Fruit fly (Drosophila melanogaster) whole organism, embryonic: Measurements from ENCODE around the gene unc-119.

Experiments
- Awh ChIP-seq: fragments of 200-800 bp; sonication (Bioruptor generic); IDR thresholded peaks from 2 replicates; pipeline ENCODE4, ENCODE4 v1.3.6; 2022; ENCODE audit warnings: missing biosample characterization, missing genetic modification characterization
- BEAF-32 ChIP-seq: fragments of 200-800 bp; sonication (Bioruptor generic); optimal IDR thresholded peaks from 3 replicates; lab custom pipeline; 2017; ENCODE audit warnings: missing biosample characterization, missing genetic modification characterization, mild to moderate bottlenecking, moderate library complexity, missing genetic modification reagents
- CG10209 ChIP-seq: fragments of 200-800 bp; sonication (Bioruptor generic); optimal IDR thresholded peaks from 3 replicates; lab custom pipeline; 2017; ENCODE audit warnings: missing biosample characterization, mild to moderate bottlenecking, missing genetic modification characterization, missing genetic modification reagents
- CG11085 ChIP-seq: fragments of 200-800 bp; sonication (Bioruptor generic); IDR thresholded peaks from 2 replicates; pipeline ENCODE4 v1.3.6; 2022; ENCODE audit warnings: missing biosample characterization, missing genetic modification characterization
- CG12299 ChIP-seq: fragments of 200-800 bp; sonication (Bioruptor generic); optimal IDR thresholded peaks from 2 replicates; lab custom pipeline; 2018; ENCODE audit warnings: missing biosample characterization, mild to moderate bottlenecking, missing genetic modification characterization
- CG1602 ChIP-seq: fragments of 200-800 bp; sonication (Bioruptor generic); optimal IDR thresholded peaks from 3 replicates; lab custom pipeline; 2016; ENCODE audit warnings: missing biosample characterization, missing genetic modification characterization
- CG16779 ChIP-seq: fragments of 200-800 bp; sonication (Bioruptor generic); IDR thresholded peaks from 2 replicates; pipeline ENCODE4 v1.3.6; 2022; ENCODE audit warnings: missing biosample characterization, missing genetic modification characterization
- CG17328 ChIP-seq: fragments of 200-800 bp; sonication (Bioruptor generic); IDR thresholded peaks from 2 replicates; pipeline ENCODE4 v1.3.6; 2022; ENCODE audit warnings: missing biosample characterization, missing genetic modification characterization
- CG17802 ChIP-seq: fragments of 200-800 bp; sonication (Bioruptor generic); optimal IDR thresholded peaks from 2 replicates; lab custom pipeline; 2018; ENCODE audit warnings: missing biosample characterization, mild to moderate bottlenecking, missing genetic modification characterization, moderate library complexity
- CG17829 ChIP-seq: fragments of 200-800 bp; optimal IDR thresholded peaks from 2 replicates; lab custom pipeline; 2019; ENCODE audit warnings: missing biosample characterization, mild to moderate bottlenecking, missing genetic modification characterization, moderate library complexity
- CG18262 ChIP-seq: fragments of 200-800 bp; optimal IDR thresholded peaks from 3 replicates; lab custom pipeline; 2019; ENCODE audit warnings: missing biosample characterization, mild to moderate bottlenecking, missing genetic modification characterization, moderate library complexity
- CG18619 ChIP-seq: fragments of 200-800 bp; sonication (Bioruptor generic); optimal IDR thresholded peaks from 3 replicates; lab custom pipeline; 2017; ENCODE audit warnings: missing biosample characterization, mild to moderate bottlenecking, missing genetic modification characterization
- CG32772 ChIP-seq: fragments of 200-800 bp; sonication (Bioruptor generic); IDR thresholded peaks from 2 replicates; pipeline ENCODE4 v1.3.6; 2022; ENCODE audit warnings: missing biosample characterization, missing genetic modification characterization
- CG34422 ChIP-seq: fragments of 200-800 bp; sonication (Bioruptor generic); IDR thresholded peaks from 3 replicates; pipeline ENCODE4 v1.3.6; 2022; ENCODE audit warnings: missing biosample characterization, missing genetic modification characterization
- CG6175 ChIP-seq: fragments of 200-800 bp; sonication (Bioruptor generic); IDR thresholded peaks from 3 replicates; pipeline ENCODE4 v1.3.6; 2022; ENCODE audit warnings: missing biosample characterization, missing genetic modification characterization
- CG6813 ChIP-seq: fragments of 200-800 bp; sonication (Bioruptor generic); optimal IDR thresholded peaks from 2 replicates; lab custom pipeline; 2017; ENCODE audit warnings: missing biosample characterization, missing genetic modification characterization, mild to moderate bottlenecking, moderate library complexity, missing genetic modification reagents
- CG7271 ChIP-seq: fragments of 200-800 bp; sonication (Bioruptor generic); optimal IDR thresholded peaks from 2 replicates; lab custom pipeline; 2018; ENCODE audit warnings: missing biosample characterization, mild to moderate bottlenecking, missing genetic modification characterization, moderate library complexity
- CG7372 ChIP-seq: fragments of 200-800 bp; sonication (Bioruptor generic); IDR thresholded peaks from 2 replicates; pipeline ENCODE4 v1.3.6; 2022; ENCODE audit warnings: missing biosample characterization, missing genetic modification characterization
- CG9932 ChIP-seq: fragments of 200-800 bp; sonication (Bioruptor generic); IDR thresholded peaks from 2 replicates; pipeline ENCODE4 v1.3.6; 2022; ENCODE audit warnings: missing biosample characterization, missing genetic modification characterization
- CkIIα-i1 ChIP-seq: fragments of 200-800 bp; sonication (Bioruptor generic); IDR thresholded peaks from 2 replicates; pipeline ENCODE4 v1.3.6; 2022; ENCODE audit warnings: missing biosample characterization, missing genetic modification characterization
- CrebB ChIP-seq: fragments of 200-800 bp; sonication (Bioruptor generic); optimal IDR thresholded peaks from 3 replicates; lab custom pipeline; 2018; ENCODE audit warnings: missing biosample characterization, mild to moderate bottlenecking, missing genetic modification characterization
- Dp ChIP-seq: fragments of 200-800 bp; sonication (Bioruptor generic); optimal IDR thresholded peaks from 2 replicates; lab custom pipeline; 2018; ENCODE audit warnings: missing biosample characterization, mild to moderate bottlenecking, missing genetic modification characterization, moderate library complexity
- Drgx ChIP-seq: fragments of 200-800 bp; sonication (Bioruptor generic); IDR thresholded peaks from 2 replicates; pipeline ENCODE4 v1.3.6; 2022; ENCODE audit warnings: missing biosample characterization, missing genetic modification characterization
- Elba2 ChIP-seq: fragments of 200-800 bp; sonication (Bioruptor generic); optimal IDR thresholded peaks from 3 replicates; lab custom pipeline; 2016; ENCODE audit warnings: missing biosample characterization, missing genetic modification characterization
- Hmr ChIP-seq: fragments of 200-800 bp; sonication (Bioruptor generic); optimal IDR thresholded peaks from 3 replicates; lab custom pipeline; 2017; ENCODE audit warnings: mild to moderate bottlenecking, missing biosample characterization, missing genetic modification reagents, missing genetic modification characterization
- Hmx ChIP-seq: fragments of 200-800 bp; sonication (Bioruptor generic); optimal IDR thresholded peaks from 2 replicates; lab custom pipeline; 2016; ENCODE audit warnings: missing biosample characterization, missing genetic modification characterization
- Hr51 ChIP-seq, 2 experiments: fragments of 200-800 bp; sonication (Bioruptor generic); optimal IDR thresholded peaks; 2 replicates in 1 of 2; 3 replicates in 1 of 2; lab custom pipeline; 2016 to 2018; ENCODE audit warnings: missing biosample characterization in 2 of 2, missing genetic modification characterization in 2 of 2, mild to moderate bottlenecking in 1 of 2, moderate library complexity in 1 of 2
- Hr78 ChIP-seq, 2 experiments: fragments of 200-800 bp in 1 of 2; fragments of >200 bp in 1 of 2; sonication (Bioruptor generic) in 1 of 2; optimal IDR thresholded peaks; 2 replicates each; lab custom pipeline; 2017 to 2019; ENCODE audit warnings: missing biosample characterization in 2 of 2, missing genetic modification characterization in 2 of 2, mild to moderate bottlenecking in 1 of 2, moderate library complexity in 1 of 2
- Optix ChIP-seq: fragments of 200-800 bp; sonication (Bioruptor generic); IDR thresholded peaks from 3 replicates; pipeline ENCODE4 v1.3.6; 2022; ENCODE audit warnings: missing biosample characterization, missing genetic modification characterization
- Ravus ChIP-seq: fragments of 200-800 bp; sonication (Bioruptor generic); IDR thresholded peaks from 2 replicates; pipeline ENCODE4 v1.3.6; 2022; ENCODE audit warnings: missing biosample characterization, missing genetic modification characterization
- Rfx ChIP-seq: fragments of 200-800 bp; sonication (Bioruptor generic); IDR thresholded peaks from 2 replicates; pipeline ENCODE4 v1.3.6; 2022; ENCODE audit warnings: missing biosample characterization, missing genetic modification characterization
- Sry-β ChIP-seq: fragments of 200-800 bp; sonication (Bioruptor generic); optimal IDR thresholded peaks from 2 replicates; lab custom pipeline; 2018; ENCODE audit warnings: missing biosample characterization, mild to moderate bottlenecking, missing genetic modification characterization, moderate library complexity
- bbx ChIP-seq: fragments of 200-800 bp; sonication (Bioruptor generic); IDR thresholded peaks from 2 replicates; pipeline ENCODE4 v1.3.6; 2022; ENCODE audit warnings: missing biosample characterization, missing genetic modification characterization; ENCODE audit not compliant: partially characterized antibody
- cato ChIP-seq: fragments of 200-800 bp; sonication (Bioruptor generic); optimal IDR thresholded peaks from 2 replicates; lab custom pipeline; 2016; ENCODE audit warnings: missing biosample characterization, missing genetic modification characterization, borderline replicate concordance
- croc ChIP-seq: fragments of 200-800 bp; sonication (Bioruptor generic); conservative IDR thresholded peaks from 3 replicates; pipeline ENCODE4 v1.3.6; 2022; ENCODE audit warnings: missing biosample characterization, missing genetic modification characterization
- crol ChIP-seq: fragments of 200-800 bp; sonication (Bioruptor generic); IDR thresholded peaks from 2 replicates; pipeline ENCODE4 v1.3.6; 2022; ENCODE audit warnings: missing biosample characterization, missing genetic modification characterization
- dmrt11E ChIP-seq: fragments of 200-800 bp; sonication (Bioruptor generic); optimal IDR thresholded peaks from 3 replicates; lab custom pipeline; 2018; ENCODE audit warnings: missing biosample characterization, mild to moderate bottlenecking, missing genetic modification characterization, moderate library complexity
- ems ChIP-seq: fragments of 200-800 bp; sonication (Bioruptor generic); optimal IDR thresholded peaks from 3 replicates; lab custom pipeline; 2016; ENCODE audit warnings: missing biosample characterization, missing genetic modification characterization
- eyg ChIP-seq: fragments of 200-800 bp; sonication (Bioruptor generic); optimal IDR thresholded peaks from 3 replicates; lab custom pipeline; 2016; ENCODE audit warnings: missing biosample characterization, missing genetic modification characterization
- jing ChIP-seq: fragments of 200-800 bp; sonication (Bioruptor generic); optimal IDR thresholded peaks from 2 replicates; lab custom pipeline; 2018; ENCODE audit warnings: missing biosample characterization, mild to moderate bottlenecking, missing genetic modification characterization
- klu ChIP-seq: fragments of 200-800 bp; sonication (Bioruptor generic); IDR thresholded peaks from 2 replicates; pipeline ENCODE4 v1.3.6; 2022; ENCODE audit warnings: missing biosample characterization, missing genetic modification characterization
- pb ChIP-seq: fragments of 200-800 bp; sonication (Bioruptor generic); optimal IDR thresholded peaks from 3 replicates; lab custom pipeline; 2016; ENCODE audit warnings: missing biosample characterization, missing genetic modification characterization
- repo ChIP-seq: fragments of 200-800 bp; sonication (Bioruptor generic); optimal IDR thresholded peaks from 2 replicates; lab custom pipeline; 2016; ENCODE audit warnings: missing biosample characterization, missing genetic modification characterization
- tin ChIP-seq: fragments of 200-800 bp; sonication (Bioruptor generic); optimal IDR thresholded peaks from 3 replicates; lab custom pipeline; 2016; ENCODE audit warnings: missing biosample characterization, missing genetic modification characterization
- trem ChIP-seq: fragments of 200-800 bp; optimal IDR thresholded peaks from 3 replicates; lab custom pipeline; 2019; ENCODE audit warnings: missing biosample characterization, mild to moderate bottlenecking, missing genetic modification characterization, moderate library complexity
- wor ChIP-seq: fragments of 200-800 bp; sonication (Bioruptor generic); IDR thresholded peaks from 2 replicates; pipeline ENCODE4 v1.3.6; 2022; ENCODE audit warnings: missing biosample characterization, missing genetic modification characterization
- z ChIP-seq: fragments of 200-800 bp; sonication (Bioruptor generic); IDR thresholded peaks from 3 replicates; pipeline ENCODE4 v1.3.6; 2022; ENCODE audit warnings: missing biosample characterization, missing genetic modification characterization

Gene unc-119

DNA sequence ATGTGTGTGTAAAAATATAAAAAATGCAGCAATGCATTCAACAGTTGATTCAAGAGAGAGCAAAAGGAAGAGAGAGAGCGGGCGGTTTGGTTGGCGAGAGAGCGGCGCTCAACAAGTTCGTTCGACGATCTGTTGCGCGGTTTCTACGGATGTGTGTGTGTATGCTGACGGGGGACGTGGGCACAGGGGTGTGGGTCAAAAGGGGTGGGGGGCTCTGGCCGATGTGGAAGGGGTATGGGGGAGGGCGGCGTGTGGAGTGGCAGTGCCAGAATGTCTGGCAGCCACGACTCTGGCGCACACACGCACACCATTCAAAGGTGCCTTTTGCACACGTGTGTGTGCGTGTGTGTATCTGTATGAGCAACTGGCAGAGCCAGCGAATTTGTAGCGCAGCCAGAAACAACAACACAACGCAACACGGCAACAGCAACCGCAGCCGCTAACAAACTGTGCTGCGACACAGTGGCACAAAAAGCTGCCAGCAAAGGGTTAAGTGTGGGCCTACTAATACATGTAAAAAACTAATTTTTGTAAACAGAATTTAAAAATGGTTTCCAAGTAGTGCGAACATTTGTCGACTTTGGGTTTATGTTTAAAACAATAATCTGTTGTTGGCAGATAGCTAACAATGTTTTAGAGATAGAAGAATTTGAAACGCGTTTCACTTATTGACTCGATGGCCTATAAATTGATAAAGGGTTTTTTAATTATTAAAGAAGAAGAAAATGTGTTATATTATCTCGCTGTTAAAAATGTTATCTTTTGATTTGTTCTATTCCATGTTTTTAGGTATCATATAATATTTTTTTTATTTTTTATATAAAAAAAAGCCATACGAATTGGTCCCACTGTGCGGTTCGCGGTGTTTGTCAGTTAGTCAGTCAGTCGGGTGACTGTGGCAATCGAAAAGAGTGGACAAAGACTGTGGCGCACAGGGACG lies 15.7 kb upstream of the unc-119 start (continued):
- TF ChIP-seq Hmr (GFP tag; lab: Kevin White, UChicago) (peak; percentile 89), Optix (GFP tag; lab: Robert Waterston, UW) (peak; percentile 56; the same call in 2 of the 3 replicates), CG9932 (peak; percentile 58), Drgx (GFP tag; lab: Robert Waterston, UW) (peak; percentile 66), CG11085 (GFP tag; lab: Robert Waterston, UW) (no peak; the same call in 1 of the 2 replicates), CG17328 (GFP tag; lab: Robert Waterston, UW) (peak; percentile 63; the same call in 1 of the 2 replicates), CG7271 (tag; lab: Kevin White, UChicago) (peak; percentile 53), CG34422 (GFP tag; lab: Robert Waterston, UW) (peak; percentile 82; the same call in 2 of the 3 replicates), dmrt11E (peak; percentile 97), cato (GFP tag; lab: Kevin White, UChicago) (peak; percentile 89), BEAF-32 (GFP tag; lab: Kevin White, UChicago) (no peak), CkIIα-i1 (no peak), trem (tag; lab: Kevin White, UChicago) (peak; percentile 90), CG7372 (peak; percentile 63), tin (GFP tag; lab: Kevin White, UChicago) (peak; percentile 89), klu (GFP tag; lab: Robert Waterston, UW) (peak; percentile 61), Ravus (GFP tag; lab: Robert Waterston, UW) (peak; percentile 11; the same call in 1 of the 2 replicates), CG10209 (GFP tag; lab: Kevin White, UChicago) (peak; percentile 98), CG18619 (peak; percentile 97), CG12299 (tag; lab: Kevin White, UChicago) (peak; percentile 74), croc (peak; percentile 86), ems (GFP tag; lab: Kevin White, UChicago) (peak; percentile 79), Hr51 (GFP tag; optimal IDR thresholded peaks at IDR 0.05; lab: Kevin White, UChicago) (peak; percentile 65 to 96), Hmx (peak; percentile 36), CG32772 (GFP tag; lab: Robert Waterston, UW) (peak; percentile 78), Sry-β (GFP tag; lab: Kevin White, UChicago) (peak; percentile 67), CrebB (peak; percentile 28), CG17829 (tag; lab: Kevin White, UChicago) (peak; percentile 94), Dp (GFP tag; lab: Kevin White, UChicago) (no peak), Hr78 (GFP tag; optimal IDR thresholded peaks at IDR 0.05; lab: Kevin White, UChicago) (peak in 1 of 2 experiments; percentile 60), CG16779 (GFP tag; lab: Robert Waterston, UW) (no peak), CG17802 (tag; lab: Kevin White, UChicago) (peak; percentile 71), eyg (GFP tag; lab: Kevin White, UChicago) (peak; percentile 65), CG18262 (tag; lab: Kevin White, UChicago) (peak; percentile 99), CG1602 (peak; percentile 93), crol (GFP tag; lab: Robert Waterston, UW) (peak; percentile 100), Rfx (GFP tag; lab: Robert Waterston, UW) (peak; percentile 75), pb (peak; percentile 51), CG6175 (GFP tag; lab: Robert Waterston, UW) (peak; percentile 99), Awh (GFP tag; lab: Robert Waterston, UW) (peak; percentile 47; the same call in 1 of the 2 replicates), jing (GFP tag; lab: Kevin White, UChicago) (peak; percentile 81), Elba2 (no peak), bbx (GFP tag; lab: Robert Waterston, UW) (peak; percentile 36; the same call in 1 of the 2 replicates), repo (GFP tag; lab: Kevin White, UChicago) (peak; percentile 49), wor (peak; percentile 84), z (GFP tag; lab: Robert Waterston, UW) (0 out of 3 replicates have a peak, but pooled peaks have one; percentile 30), CG6813 (GFP tag; lab: Kevin White, UChicago) (peak; percentile 90)
